Fruit fly (Drosophila melanogaster): ENCODE measurements around the gene alpha-Man-Ib.

Gene alpha-Man-Ib

dm6 chr3R:29089662-29090007, 23.0 kb downstream of the alpha-Man-Ib start (continued):
- TF ChIP-seq al (GFP tag; IDR thresholded peaks at IDR 0.05) (peak; percentile 45), Tbp (GFP tag; optimal IDR thresholded peaks at IDR 0.05) (no peak), cas (GFP tag; IDR thresholded peaks at IDR 0.05) (no peak), CG12071 (GFP tag; optimal IDR thresholded peaks at IDR 0.05) (peak; percentile 39), Aef1 (GFP tag; IDR thresholded peaks at IDR 0.05) (peak; percentile 45; the same call in 1 of the 3 replicates), CG14965 (GFP tag; optimal IDR thresholded peaks at IDR 0.05; ENCODE audit: borderline replicate concordance) (no peak), CG7928 (GFP tag; optimal IDR thresholded peaks at IDR 0.05) (no peak), tgo (GFP tag; IDR thresholded peaks at IDR 0.05) (peak; percentile 59; the same call in 2 of the 3 replicates), CG3281 (GFP tag; optimal IDR thresholded peaks at IDR 0.05) (peak; percentile 66), CG1647 (GFP tag; optimal IDR thresholded peaks at IDR 0.05) (no peak), Spps (tag; optimal IDR thresholded peaks at IDR 0.05) (no peak), sug (tag; optimal IDR thresholded peaks at IDR 0.05) (no peak), CG9437 (GFP tag; optimal IDR thresholded peaks at IDR 0.05) (no peak), CG18011 (GFP tag; optimal IDR thresholded peaks at IDR 0.05) (no peak), crp (GFP tag; optimal IDR thresholded peaks at IDR 0.05) (no peak), mld (GFP tag; IDR thresholded peaks at IDR 0.05; ENCODE audit: partially characterized antibody) (no peak), Hand (GFP tag; optimal IDR thresholded peaks at IDR 0.05) (no peak), CG17328 (GFP tag; IDR thresholded peaks at IDR 0.05) (no peak), CG11093 (GFP tag; IDR thresholded peaks at IDR 0.05) (peak; percentile 34; the same call in 1 of the 3 replicates), NC2α (GFP tag; optimal IDR thresholded peaks at IDR 0.05) (no peak), prd (optimal IDR thresholded peaks at IDR 0.05) (no peak), prd (GFP tag; IDR thresholded peaks at IDR 0.05) (peak; percentile 65; the same call in 1 of the 3 replicates), HHEX (GFP tag; optimal IDR thresholded peaks at IDR 0.05) (peak; percentile 50), TFAM (GFP tag; optimal IDR thresholded peaks at IDR 0.05) (no peak), CG8924 (tag; optimal IDR thresholded peaks at IDR 0.05) (peak; percentile 30), CG4617 (GFP tag; optimal IDR thresholded peaks at IDR 0.05; ENCODE audit: borderline replicate concordance) (no peak), CG10431 (GFP tag; optimal IDR thresholded peaks at IDR 0.05) (no peak), CG10267 (tag; optimal IDR thresholded peaks at IDR 0.05) (peak; percentile 39), CG18619 (GFP tag; optimal IDR thresholded peaks at IDR 0.05) (no peak), ap (GFP tag; IDR thresholded peaks at IDR 0.05) (no peak), tna (GFP tag; IDR thresholded peaks at IDR 0.05; ENCODE audit: partially characterized antibody) (no peak), Atf3 (GFP tag; optimal IDR thresholded peaks at IDR 0.05) (no peak), exex (tag; optimal IDR thresholded peaks at IDR 0.05) (no peak), Deaf1 (tag; optimal IDR thresholded peaks at IDR 0.05) (no peak), HmgZ (tag; optimal IDR thresholded peaks at IDR 0.05) (no peak), CG9609 (GFP tag; optimal IDR thresholded peaks at IDR 0.05) (no peak), ro (GFP tag; IDR thresholded peaks at IDR 0.05) (no peak), gce (GFP tag; IDR thresholded peaks at IDR 0.05) (no peak), corto (GFP tag; optimal IDR thresholded peaks at IDR 0.05) (no peak), CG34422 (GFP tag; IDR thresholded peaks at IDR 0.05) (no peak), pb (GFP tag; optimal IDR thresholded peaks at IDR 0.05) (peak; percentile 8), unpg (GFP tag; optimal IDR thresholded peaks at IDR 0.05) (no peak), nmo (GFP tag; optimal IDR thresholded peaks at IDR 0.05) (peak; percentile 57), CG30020 (tag; optimal IDR thresholded peaks at IDR 0.05) (no peak), Dip3 (GFP tag; optimal IDR thresholded peaks at IDR 0.05) (no peak), CG10543 (GFP tag; optimal IDR thresholded peaks at IDR 0.05) (peak; percentile 58), Nf-YA (GFP tag; IDR thresholded peaks at IDR 0.05) (no peak), CG4854 (GFP tag; optimal IDR thresholded peaks at IDR 0.05) (no peak), ato (GFP tag; IDR thresholded peaks at IDR 0.05; ENCODE audit: partially characterized antibody) (no peak), CG16813 (GFP tag; IDR thresholded peaks at IDR 0.05; ENCODE audit: partially characterized antibody) (no peak), emc (GFP tag; optimal IDR thresholded peaks at IDR 0.05) (no peak)
